Fruit fly (Drosophila melanogaster) whole organism, pupa: ENCODE results near the gene CG10140.

Experiments
- CG10348 ChIP-seq: fragments of 200-800 bp; sonication (Bioruptor generic); IDR thresholded peaks from 2 replicates; pipeline ENCODE4 v1.3.6; 2022; ENCODE audit warnings: missing biosample characterization, missing genetic modification characterization
- CG12605 ChIP-seq: fragments of 200-800 bp; sonication (Bioruptor generic); IDR thresholded peaks from 2 replicates; pipeline ENCODE4 v1.3.6; 2022; ENCODE audit warnings: missing biosample characterization, missing genetic modification characterization
- CG13204 ChIP-seq: fragments of 200-800 bp; sonication (Bioruptor generic); optimal IDR thresholded peaks from 2 replicates; lab custom pipeline; 2018; ENCODE audit warnings: missing biosample characterization, mild to moderate bottlenecking, missing genetic modification characterization, moderate library complexity
- CG14655 ChIP-seq: fragments of 200-800 bp; sonication (Bioruptor generic); optimal IDR thresholded peaks from 3 replicates; lab custom pipeline; 2017; ENCODE audit warnings: mild to moderate bottlenecking, missing biosample characterization, missing genetic modification reagents, missing genetic modification characterization
- CG15710 ChIP-seq: fragments of 200-800 bp; sonication (Bioruptor generic); optimal IDR thresholded peaks from 2 replicates; lab custom pipeline; 2018; ENCODE audit warnings: missing biosample characterization, mild to moderate bottlenecking, missing genetic modification characterization, moderate library complexity
- CG17806 ChIP-seq: fragments of 200-800 bp; sonication (Bioruptor generic); optimal IDR thresholded peaks from 2 replicates; lab custom pipeline; 2018; ENCODE audit warnings: missing biosample characterization, mild to moderate bottlenecking, missing genetic modification characterization, moderate library complexity
- CG32121 ChIP-seq: fragments of 200-800 bp; sonication (Bioruptor generic); IDR thresholded peaks from 2 replicates; pipeline ENCODE4 v1.3.6; 2022; ENCODE audit warnings: missing biosample characterization, missing genetic modification characterization
- CG34367 ChIP-seq: fragments of 200-800 bp; sonication (Bioruptor generic); optimal IDR thresholded peaks from 2 replicates; lab custom pipeline; 2018; ENCODE audit warnings: missing biosample characterization, mild to moderate bottlenecking, missing genetic modification characterization
- CG4496 ChIP-seq: fragments of 200-800 bp; sonication (Bioruptor generic); IDR thresholded peaks from 3 replicates; pipeline ENCODE4 v1.3.6; 2022; ENCODE audit warnings: missing biosample characterization, missing genetic modification characterization
- CG8159 ChIP-seq: fragments of 200-800 bp; sonication (Bioruptor generic); optimal IDR thresholded peaks from 3 replicates; lab custom pipeline; 2018; ENCODE audit warnings: missing biosample characterization, mild to moderate bottlenecking, missing genetic modification characterization, moderate library complexity
- CG8301 ChIP-seq: fragments of 200-800 bp; sonication (Bioruptor generic); optimal IDR thresholded peaks from 2 replicates; lab custom pipeline; 2018; ENCODE audit warnings: missing biosample characterization, mild to moderate bottlenecking, missing genetic modification characterization
- CG9948 ChIP-seq: fragments of 200-800 bp; sonication (Bioruptor generic); optimal IDR thresholded peaks from 2 replicates; lab custom pipeline; 2018; ENCODE audit warnings: missing biosample characterization, mild to moderate bottlenecking, missing genetic modification characterization, moderate library complexity
- D1 ChIP-seq: fragments of 200-800 bp; sonication (Bioruptor generic); optimal IDR thresholded peaks from 2 replicates; lab custom pipeline; 2018; ENCODE audit warnings: missing biosample characterization, mild to moderate bottlenecking, missing genetic modification characterization, moderate library complexity
- EcR ChIP-seq: fragments of 200-800 bp; sonication (Bioruptor generic); optimal IDR thresholded peaks from 3 replicates; lab custom pipeline; 2019; ENCODE audit warnings: missing biosample characterization, missing genetic modification characterization, mild to moderate bottlenecking, moderate library complexity, missing genetic modification reagents
- Ets98B ChIP-seq: fragments of 200-800 bp; sonication (Bioruptor generic); IDR thresholded peaks from 2 replicates; pipeline ENCODE4 v1.3.6; 2022; ENCODE audit warnings: missing biosample characterization, missing genetic modification characterization
- Pif1A ChIP-seq: fragments of 200-800 bp; sonication (Bioruptor generic); optimal IDR thresholded peaks from 3 replicates; lab custom pipeline; 2016; ENCODE audit warnings: missing biosample characterization, missing genetic modification characterization
- Pif1B ChIP-seq: fragments of 200-800 bp; sonication (Bioruptor generic); optimal IDR thresholded peaks from 3 replicates; lab custom pipeline; 2016; ENCODE audit warnings: missing biosample characterization, missing genetic modification characterization
- Snoo ChIP-seq: fragments of 200-800 bp; sonication (Bioruptor generic); optimal IDR thresholded peaks from 3 replicates; lab custom pipeline; 2017; ENCODE audit warnings: missing biosample characterization, mild to moderate bottlenecking, missing genetic modification characterization, inconsistent platforms
- fd96Ca ChIP-seq: fragments of 200-800 bp; sonication (Bioruptor generic); IDR thresholded peaks from 3 replicates; pipeline ENCODE4 v1.3.6; 2022; ENCODE audit warnings: missing biosample characterization, missing genetic modification characterization
- gl ChIP-seq: fragments of 200-800 bp; sonication (Bioruptor generic); optimal IDR thresholded peaks from 2 replicates; lab custom pipeline; 2018; ENCODE audit warnings: missing biosample characterization, mild to moderate bottlenecking, missing genetic modification characterization
- rn ChIP-seq: fragments of 200-800 bp; sonication (Bioruptor generic); IDR thresholded peaks from 2 replicates; pipeline ENCODE4 v1.3.6; 2022; ENCODE audit warnings: missing biosample characterization, missing genetic modification characterization

CG10140 gene

DNA sequence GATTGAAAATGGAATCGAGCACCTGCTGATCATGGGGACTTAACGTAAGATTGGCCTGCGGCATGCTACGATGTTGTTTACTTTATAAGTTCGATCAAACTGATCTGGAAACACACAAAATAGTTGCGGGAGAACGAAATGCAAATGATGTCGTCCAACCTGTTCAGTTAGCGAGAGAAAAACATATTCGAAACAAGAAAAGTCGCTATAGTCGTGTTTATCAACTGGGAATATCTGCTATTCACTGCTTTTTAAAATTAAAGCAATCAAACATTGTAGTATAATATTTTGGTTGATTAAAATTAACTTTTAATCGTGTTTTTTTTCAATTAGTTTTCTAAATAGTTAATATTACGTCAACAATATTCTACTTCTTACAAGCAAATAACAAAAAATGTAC is 13.7 kb downstream of the CG10140 start, which contains the start of gene CG14105:
CG14105 (minus strand) TSS at position 101 of the 400 bp plus-strand sequence.
- TF ChIP-seq Snoo (tag; lab: Kevin White, UChicago) = no peak
- no peak for TF ChIP-seq fd96Ca (GFP tag; lab: Robert Waterston, UW)
- TF ChIP-seq CG10348 = no peak

- no peak for TF ChIP-seq Ets98B (GFP tag; lab: Robert Waterston, UW)
- no peak for TF ChIP-seq CG4496 (GFP tag; lab: Robert Waterston, UW)
- no peak for TF ChIP-seq CG15710 (tag; lab: Kevin White, UChicago)
- TF ChIP-seq CG14655 (GFP tag; lab: Kevin White, UChicago) = no peak
- no peak for TF ChIP-seq fd96Ca (GFP tag; lab: Robert Waterston, UW)
- no peak for TF ChIP-seq CG10348
- TF ChIP-seq rn = no peak
- no peak for TF ChIP-seq CG32121
- no peak for TF ChIP-seq CG9948 (tag; lab: Kevin White, UChicago)
- TF ChIP-seq CG34367 (tag; lab: Kevin White, UChicago) = no peak
- no peak for TF ChIP-seq D1 (tag; lab: Kevin White, UChicago)
- TF ChIP-seq CG17806 = no peak
- no peak for TF ChIP-seq Pif1B
- no peak for TF ChIP-seq Snoo (tag; lab: Kevin White, UChicago)
Measured at dm6 chr3L:13425571-13425970, 14.7 kb downstream of the CG10140 start, which contains the start of gene CG14106. CG14106 (minus strand) TSS chr3L:13425671.

dm6 chr3L:13424068-13424467 is 16.2 kb downstream of the CG10140 start, which contains the start of gene CG33263:
CG33263 (minus strand) TSS chr3L:13424168.
- TF ChIP-seq CG8159 (tag; lab: Kevin White, UChicago) (no peak), CG9948 (tag; lab: Kevin White, UChicago) (no peak), CG17806 (no peak)

dm6 chr3L:13422286-13422787 is 17.9 kb downstream of the CG10140 start, which contains the start of gene CG32121:
CG32121 (minus strand) TSS chr3L:13422336.
- TF ChIP-seq CG34367 (tag; lab: Kevin White, UChicago) (no peak), D1 (tag; lab: Kevin White, UChicago) (no peak), CG15710 (tag; lab: Kevin White, UChicago) (no peak), Pif1B (no peak)

DNA sequence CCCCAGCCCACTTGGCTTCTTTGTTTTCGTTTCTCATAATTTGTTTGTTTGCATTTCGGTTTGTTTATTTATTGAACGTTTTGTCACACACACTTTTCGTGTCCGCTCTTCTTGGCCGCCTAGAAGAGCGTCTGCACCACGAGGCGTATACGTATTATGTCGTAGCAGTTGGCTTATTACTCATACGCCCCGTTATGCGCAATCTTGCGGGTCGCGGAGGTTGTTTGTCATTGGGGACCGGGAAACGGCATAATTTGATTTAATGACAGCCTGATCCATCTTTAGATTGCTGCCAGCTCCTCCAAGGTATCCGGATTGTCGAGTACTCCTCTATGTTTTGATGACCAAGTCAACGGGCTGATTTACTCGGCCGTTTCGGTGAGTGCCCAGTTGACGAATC is 20.1 kb downstream of the CG10140 start:
- TF ChIP-seq CG8301 (tag; lab: Kevin White, UChicago) = no peak
- TF ChIP-seq gl (tag; lab: Kevin White, UChicago) = no peak
- no peak for TF ChIP-seq CG17806
- no peak for TF ChIP-seq CG15710 (tag; lab: Kevin White, UChicago)
- TF ChIP-seq EcR (GFP tag; lab: Kevin White, UChicago) = no peak
- no peak for TF ChIP-seq CG8159 (tag; lab: Kevin White, UChicago)
- no peak for TF ChIP-seq CG13204 (GFP tag; lab: Kevin White, UChicago)
- no peak for TF ChIP-seq D1 (tag; lab: Kevin White, UChicago)
- no peak for TF ChIP-seq CG10348
- no peak for TF ChIP-seq Pif1B
- TF ChIP-seq Snoo (tag; lab: Kevin White, UChicago) = no peak

dm6 chr3L:13412886-13413224 is 27.4 kb downstream of the CG10140 start:
- no peak for TF ChIP-seq D1 (tag; lab: Kevin White, UChicago)
- TF ChIP-seq Pif1B = no peak
- TF ChIP-seq gl (tag; lab: Kevin White, UChicago) = no peak
- no peak for TF ChIP-seq Snoo (tag; lab: Kevin White, UChicago)
- TF ChIP-seq CG13204 (GFP tag; lab: Kevin White, UChicago) = no peak
- TF ChIP-seq, all 21 proteins: peak for 0

dm6 chr3L:13412200-13412885 is 27.9 kb downstream of the CG10140 start, which contains the start of the genes CG10222 and flr:
CG10222 (minus strand) TSS chr3L:13412453.
flr (plus strand) TSS chr3L:13412843.
- peak; percentile 39 for TF ChIP-seq CG8159 (tag; lab: Kevin White, UChicago)
- peak; percentile 17; the same call in 1 of the 2 replicates for TF ChIP-seq CG32121
- no peak for TF ChIP-seq Pif1A
- TF ChIP-seq CG15710 (tag; lab: Kevin White, UChicago) = peak; percentile 8
- TF ChIP-seq D1 (tag; lab: Kevin White, UChicago) = no peak

DNA sequence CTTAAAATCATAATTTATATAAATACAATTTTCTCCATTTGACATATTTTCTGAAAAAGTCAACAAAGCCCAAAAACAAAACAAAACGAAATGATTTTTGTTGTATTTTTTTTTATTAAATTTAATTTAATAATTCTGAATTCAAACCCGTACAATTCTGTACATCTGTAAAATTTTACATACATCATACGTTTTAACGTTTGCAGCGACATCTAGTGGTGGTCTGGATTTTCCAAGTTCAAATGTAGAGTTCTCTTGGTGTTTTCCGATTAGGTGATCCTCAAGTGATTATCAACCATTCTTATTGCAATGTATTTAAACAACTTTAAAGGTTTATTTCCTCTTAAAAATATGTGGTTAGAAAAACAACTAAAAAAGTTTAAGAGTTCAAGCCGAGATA is 29.3 kb downstream of the CG10140 start:
- TF ChIP-seq gl (tag; lab: Kevin White, UChicago) (no peak), CG13204 (GFP tag; lab: Kevin White, UChicago) (no peak), CG9948 (tag; lab: Kevin White, UChicago) (no peak), CG34367 (tag; lab: Kevin White, UChicago) (no peak), CG8159 (tag; lab: Kevin White, UChicago) (no peak), CG10348 (no peak), CG4496 (GFP tag; lab: Robert Waterston, UW) (no peak), D1 (tag; lab: Kevin White, UChicago) (peak; percentile 93), CG15710 (tag; lab: Kevin White, UChicago) (no peak), CG12605 (GFP tag; lab: Robert Waterston, UW) (no peak), CG14655 (GFP tag; lab: Kevin White, UChicago) (no peak), EcR (GFP tag; lab: Kevin White, UChicago) (peak; percentile 25), rn (no peak)
